Fruit fly (Drosophila melanogaster) whole organism, pupa: ENCODE results near the gene Npl4.
A peak's percentile ranks its signal among the peaks of the same experiment; 100 is the strongest.

Experiments
- CG10348 ChIP-seq: fragments of 200-800 bp; sonication (Bioruptor generic); IDR thresholded peaks from 2 replicates; pipeline ENCODE4 v1.3.6; 2022; ENCODE audit warnings: missing biosample characterization, missing genetic modification characterization
- CG12605 ChIP-seq: fragments of 200-800 bp; sonication (Bioruptor generic); IDR thresholded peaks from 2 replicates; pipeline ENCODE4 v1.3.6; 2022; ENCODE audit warnings: missing biosample characterization, missing genetic modification characterization
- CG13204 ChIP-seq: fragments of 200-800 bp; sonication (Bioruptor generic); optimal IDR thresholded peaks from 2 replicates; lab custom pipeline; 2018; ENCODE audit warnings: missing biosample characterization, mild to moderate bottlenecking, missing genetic modification characterization, moderate library complexity
- CG14655 ChIP-seq: fragments of 200-800 bp; sonication (Bioruptor generic); optimal IDR thresholded peaks from 3 replicates; lab custom pipeline; 2017; ENCODE audit warnings: mild to moderate bottlenecking, missing biosample characterization, missing genetic modification reagents, missing genetic modification characterization
- CG15710 ChIP-seq: fragments of 200-800 bp; sonication (Bioruptor generic); optimal IDR thresholded peaks from 2 replicates; lab custom pipeline; 2018; ENCODE audit warnings: missing biosample characterization, mild to moderate bottlenecking, missing genetic modification characterization, moderate library complexity
- CG17806 ChIP-seq: fragments of 200-800 bp; sonication (Bioruptor generic); optimal IDR thresholded peaks from 2 replicates; lab custom pipeline; 2018; ENCODE audit warnings: missing biosample characterization, mild to moderate bottlenecking, missing genetic modification characterization, moderate library complexity
- CG32121 ChIP-seq: fragments of 200-800 bp; sonication (Bioruptor generic); IDR thresholded peaks from 2 replicates; pipeline ENCODE4 v1.3.6; 2022; ENCODE audit warnings: missing biosample characterization, missing genetic modification characterization
- CG34367 ChIP-seq: fragments of 200-800 bp; sonication (Bioruptor generic); optimal IDR thresholded peaks from 2 replicates; lab custom pipeline; 2018; ENCODE audit warnings: missing biosample characterization, mild to moderate bottlenecking, missing genetic modification characterization
- CG4496 ChIP-seq: fragments of 200-800 bp; sonication (Bioruptor generic); IDR thresholded peaks from 3 replicates; pipeline ENCODE4 v1.3.6; 2022; ENCODE audit warnings: missing biosample characterization, missing genetic modification characterization
- CG8159 ChIP-seq: fragments of 200-800 bp; sonication (Bioruptor generic); optimal IDR thresholded peaks from 3 replicates; lab custom pipeline; 2018; ENCODE audit warnings: missing biosample characterization, mild to moderate bottlenecking, missing genetic modification characterization, moderate library complexity
- CG8301 ChIP-seq: fragments of 200-800 bp; sonication (Bioruptor generic); optimal IDR thresholded peaks from 2 replicates; lab custom pipeline; 2018; ENCODE audit warnings: missing biosample characterization, mild to moderate bottlenecking, missing genetic modification characterization
- CG9948 ChIP-seq: fragments of 200-800 bp; sonication (Bioruptor generic); optimal IDR thresholded peaks from 2 replicates; lab custom pipeline; 2018; ENCODE audit warnings: missing biosample characterization, mild to moderate bottlenecking, missing genetic modification characterization, moderate library complexity
- D1 ChIP-seq: fragments of 200-800 bp; sonication (Bioruptor generic); optimal IDR thresholded peaks from 2 replicates; lab custom pipeline; 2018; ENCODE audit warnings: missing biosample characterization, mild to moderate bottlenecking, missing genetic modification characterization, moderate library complexity
- EcR ChIP-seq: fragments of 200-800 bp; sonication (Bioruptor generic); optimal IDR thresholded peaks from 3 replicates; lab custom pipeline; 2019; ENCODE audit warnings: missing biosample characterization, missing genetic modification characterization, mild to moderate bottlenecking, moderate library complexity, missing genetic modification reagents
- Ets98B ChIP-seq: fragments of 200-800 bp; sonication (Bioruptor generic); IDR thresholded peaks from 2 replicates; pipeline ENCODE4 v1.3.6; 2022; ENCODE audit warnings: missing biosample characterization, missing genetic modification characterization
- Pif1A ChIP-seq: fragments of 200-800 bp; sonication (Bioruptor generic); optimal IDR thresholded peaks from 3 replicates; lab custom pipeline; 2016; ENCODE audit warnings: missing biosample characterization, missing genetic modification characterization
- Pif1B ChIP-seq: fragments of 200-800 bp; sonication (Bioruptor generic); optimal IDR thresholded peaks from 3 replicates; lab custom pipeline; 2016; ENCODE audit warnings: missing biosample characterization, missing genetic modification characterization
- Snoo ChIP-seq: fragments of 200-800 bp; sonication (Bioruptor generic); optimal IDR thresholded peaks from 3 replicates; lab custom pipeline; 2017; ENCODE audit warnings: missing biosample characterization, mild to moderate bottlenecking, missing genetic modification characterization, inconsistent platforms
- fd96Ca ChIP-seq: fragments of 200-800 bp; sonication (Bioruptor generic); IDR thresholded peaks from 3 replicates; pipeline ENCODE4 v1.3.6; 2022; ENCODE audit warnings: missing biosample characterization, missing genetic modification characterization
- gl ChIP-seq: fragments of 200-800 bp; sonication (Bioruptor generic); optimal IDR thresholded peaks from 2 replicates; lab custom pipeline; 2018; ENCODE audit warnings: missing biosample characterization, mild to moderate bottlenecking, missing genetic modification characterization
- rn ChIP-seq: fragments of 200-800 bp; sonication (Bioruptor generic); IDR thresholded peaks from 2 replicates; pipeline ENCODE4 v1.3.6; 2022; ENCODE audit warnings: missing biosample characterization, missing genetic modification characterization

Npl4 gene

DNA sequence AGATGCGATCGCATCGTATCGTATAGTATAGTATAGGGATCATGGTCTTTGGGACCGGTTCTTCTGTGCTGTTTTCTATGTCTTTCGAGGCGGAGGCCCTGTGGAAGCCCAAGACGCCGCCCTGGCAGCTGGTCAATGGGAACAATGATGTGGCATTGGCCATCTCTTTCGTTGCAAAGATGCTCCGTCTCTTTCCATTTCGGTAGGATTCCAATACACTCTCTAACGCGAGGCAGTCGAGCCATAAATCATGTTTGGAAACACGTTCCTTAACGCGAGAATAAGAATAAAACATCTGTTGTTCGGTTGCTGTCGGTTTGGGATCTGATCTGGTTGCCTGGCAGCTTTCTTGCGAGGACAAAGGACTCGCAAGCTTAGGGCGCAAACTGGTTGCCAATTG, 4.2 kb upstream of the Npl4 start:
- no peak for TF ChIP-seq CG34367 (tag; lab: Kevin White, UChicago)

- TF ChIP-seq gl (no peak), CG4496 (GFP tag; lab: Robert Waterston, UW) (0 out of 3 replicates have a peak, but pooled peaks have one; percentile 15)
These were observed 2.3 kb upstream of the Npl4 start, which contains the start of gene Ssadh for dm6 chr3R:25626625-25627275. Gene Ssadh (minus strand): TSS chr3R:25626924.

DNA sequence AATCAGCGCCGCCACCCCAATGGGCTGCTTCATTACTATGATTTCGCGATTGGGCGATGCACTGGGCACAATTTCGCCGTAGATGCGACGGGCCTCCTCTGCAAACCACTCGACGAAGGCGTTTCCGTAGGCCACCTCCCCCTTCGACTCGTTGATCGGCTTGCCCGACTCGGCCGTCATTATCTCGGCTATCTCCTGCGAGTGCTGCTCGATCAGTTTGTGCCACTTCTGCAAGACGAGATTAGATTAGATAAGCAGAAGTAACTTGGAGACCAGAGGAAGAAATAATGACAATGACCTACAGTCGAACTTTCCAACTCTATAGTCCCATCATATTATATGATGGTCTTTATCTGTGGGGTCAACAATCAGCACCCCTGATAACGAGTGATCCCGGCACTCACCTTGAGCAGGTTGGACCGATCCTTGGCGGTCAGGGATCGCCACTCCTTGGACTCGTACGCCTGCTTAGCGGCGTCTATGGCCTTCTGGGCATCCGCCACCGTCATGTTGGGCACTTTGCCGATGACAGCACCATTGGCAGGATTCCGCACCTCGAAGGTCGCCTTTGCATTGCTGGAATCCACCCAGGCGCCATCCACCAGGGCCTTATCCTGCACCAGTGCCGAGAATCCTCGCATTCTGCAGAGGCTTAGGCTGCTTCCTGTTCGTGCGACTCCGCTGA, 1.6 kb upstream of the Npl4 start:
- no peak for TF ChIP-seq Pif1B (GFP tag; lab: Kevin White, UChicago)
- peak; percentile 59 for TF ChIP-seq EcR (GFP tag; lab: Kevin White, UChicago)

DNA sequence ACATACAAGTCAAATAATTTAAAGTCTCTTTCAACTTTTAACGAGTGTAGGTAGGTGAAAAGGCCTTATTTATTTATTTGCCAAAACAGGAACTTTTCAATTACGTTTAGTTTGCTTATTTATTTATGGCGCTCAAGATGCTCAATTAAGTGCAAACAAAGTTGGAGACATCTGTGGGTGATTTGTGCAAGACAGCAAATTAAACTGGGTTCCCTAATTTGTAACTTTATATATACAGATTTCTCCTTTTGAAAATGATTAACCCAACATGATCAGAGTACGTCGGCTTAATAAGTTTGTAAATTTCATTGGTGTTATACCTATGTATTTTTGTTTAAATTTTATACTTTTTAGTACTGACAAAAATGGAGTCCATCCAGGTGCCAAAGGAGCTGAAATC, 6.3 kb downstream of the Npl4 start, which contains the start of gene CG5071:
Gene CG5071 (plus strand): TSS at position 301 of the 400 bp plus-strand sequence.
- TF ChIP-seq fd96Ca (no peak), EcR (GFP tag; lab: Kevin White, UChicago) (no peak), CG32121 (GFP tag; lab: Robert Waterston, UW) (no peak), CG8301 (tag; lab: Kevin White, UChicago) (no peak), CG12605 (GFP tag; lab: Robert Waterston, UW) (no peak), Pif1B (GFP tag; lab: Kevin White, UChicago) (no peak), CG17806 (tag; lab: Kevin White, UChicago) (no peak), CG8159 (tag; lab: Kevin White, UChicago) (no peak), Snoo (tag; lab: Kevin White, UChicago) (no peak), CG15710 (tag; lab: Kevin White, UChicago) (no peak), rn (GFP tag; lab: Robert Waterston, UW) (no peak), gl (no peak), D1 (tag; lab: Kevin White, UChicago) (no peak), Ets98B (no peak), Pif1A (GFP tag; lab: Kevin White, UChicago) (no peak), CG4496 (GFP tag; lab: Robert Waterston, UW) (no peak), CG10348 (GFP tag; lab: Robert Waterston, UW) (no peak), CG14655 (no peak)
- TF ChIP-seq, all 21 proteins: peak for 0

DNA sequence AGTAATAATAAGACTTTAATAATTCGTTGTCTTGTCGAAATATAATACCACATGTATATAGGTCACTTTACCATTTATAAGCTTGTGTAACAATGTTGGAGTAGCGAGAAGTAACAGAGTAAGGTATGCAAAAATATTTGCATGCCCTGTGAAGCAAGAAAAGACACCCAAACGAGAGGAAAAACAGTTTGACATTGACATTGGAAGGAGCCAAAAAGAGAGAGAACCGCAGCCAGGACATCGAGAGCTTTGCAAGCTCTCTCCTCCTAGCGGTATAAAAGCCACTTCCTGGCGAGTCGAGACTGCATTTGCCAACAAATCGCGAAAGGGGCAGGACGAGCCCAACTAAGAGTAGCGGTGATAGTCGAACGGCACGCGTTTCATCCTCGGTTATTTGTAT, 11.1 kb downstream of the Npl4 start, which contains the start of gene CG5079:
Gene CG5079 (plus strand): TSS at position 301 of the 400 bp plus-strand sequence.
- TF ChIP-seq CG4496 (GFP tag; lab: Robert Waterston, UW) (no peak), CG14655 (no peak), CG13204 (GFP tag; lab: Kevin White, UChicago) (no peak), gl (no peak), Pif1A (GFP tag; lab: Kevin White, UChicago) (no peak), CG12605 (GFP tag; lab: Robert Waterston, UW) (no peak), CG10348 (GFP tag; lab: Robert Waterston, UW) (no peak), rn (GFP tag; lab: Robert Waterston, UW) (no peak), CG15710 (tag; lab: Kevin White, UChicago) (no peak)

dm6 chr3R:25609027-25609426, 15.4 kb downstream of the Npl4 start, which contains the start of gene ymp:
Gene ymp (minus strand): TSS chr3R:25609127.
- TF ChIP-seq fd96Ca = no peak
- no peak for TF ChIP-seq CG12605 (GFP tag; lab: Robert Waterston, UW)
- TF ChIP-seq CG8301 (tag; lab: Kevin White, UChicago) = no peak
- TF ChIP-seq EcR (GFP tag; lab: Kevin White, UChicago) = no peak
- no peak for TF ChIP-seq CG8159 (tag; lab: Kevin White, UChicago)
- TF ChIP-seq Ets98B = no peak
- no peak for TF ChIP-seq Pif1A (GFP tag; lab: Kevin White, UChicago)
- TF ChIP-seq Snoo (tag; lab: Kevin White, UChicago) = no peak
- TF ChIP-seq Pif1B (GFP tag; lab: Kevin White, UChicago) = no peak
- TF ChIP-seq rn (GFP tag; lab: Robert Waterston, UW) = no peak
- no peak for TF ChIP-seq CG34367 (tag; lab: Kevin White, UChicago)
- no peak for TF ChIP-seq CG9948 (tag; lab: Kevin White, UChicago)
- no peak for TF ChIP-seq CG32121 (GFP tag; lab: Robert Waterston, UW)
- TF ChIP-seq CG15710 (tag; lab: Kevin White, UChicago) = no peak
- no peak for TF ChIP-seq CG10348 (GFP tag; lab: Robert Waterston, UW)
- no peak for TF ChIP-seq CG4496 (GFP tag; lab: Robert Waterston, UW)
- no peak for TF ChIP-seq CG17806 (tag; lab: Kevin White, UChicago)
- TF ChIP-seq CG13204 (GFP tag; lab: Kevin White, UChicago) = no peak
- TF ChIP-seq gl = no peak
